Worm (Caenorhabditis elegans): ENCODE data around the gene ctsa-1.2.

Gene ctsa-1.2

ce11 chrII:11732513-11732912 lies 6.6 kb upstream of the ctsa-1.2 start, which contains the start of gene F13D12.8 (continued):
- TF ChIP-seq nhr-11 (tag; optimal IDR thresholded peaks at IDR 0.05) (no peak), mef-2 (tag; optimal IDR thresholded peaks at IDR 0.05) (no peak), snpc-4 (tag; optimal IDR thresholded peaks at IDR 0.05) (peak; percentile 36)

ce11 chrII:11733850-11734249 lies 5.3 kb upstream of the ctsa-1.2 start:
- TF ChIP-seq nhr-85 (tag) (peak; percentile 29), lin-14 (GFP tag; optimal IDR thresholded peaks at IDR 0.05) (peak; percentile 44), nhr-237 (tag; optimal IDR thresholded peaks at IDR 0.05) (no peak)

- TF ChIP-seq ces-1 (GFP tag; optimal IDR thresholded peaks at IDR 0.05) (no peak), snu-23 (GFP tag; optimal IDR thresholded peaks at IDR 0.05) (peak; percentile 79), tbx-2 (tag; optimal IDR thresholded peaks at IDR 0.05) (peak; percentile 57), tlp-1 (tag; optimal IDR thresholded peaks at IDR 0.05) (no peak), C04F5.9 (tag; optimal IDR thresholded peaks at IDR 0.05) (no peak), lin-14 (GFP tag; optimal IDR thresholded peaks at IDR 0.05) (peak; percentile 88), mef-2 (tag; optimal IDR thresholded peaks at IDR 0.05) (no peak), grh-1 (GFP tag; IDR thresholded peaks at IDR 0.05) (peak; percentile 96), ceh-90 (tag; optimal IDR thresholded peaks at IDR 0.05) (no peak), snpc-4 (tag; optimal IDR thresholded peaks at IDR 0.05) (no peak), sptf-1 (tag; optimal IDR thresholded peaks at IDR 0.05) (no peak), swsn-7 (tag; optimal IDR thresholded peaks at IDR 0.05) (peak; percentile 22), ets-5 (GFP tag; IDR thresholded peaks at IDR 0.05) (no peak), nhr-28 (tag; optimal IDR thresholded peaks at IDR 0.05) (no peak), Y116A8C.19 (tag; optimal IDR thresholded peaks at IDR 0.05; ENCODE audit: borderline replicate concordance) (no peak), nhr-84 (tag; optimal IDR thresholded peaks at IDR 0.05) (no peak), skn-1 (tag; optimal IDR thresholded peaks at IDR 0.05) (peak; percentile 24), ztf-4 (tag; optimal IDR thresholded peaks at IDR 0.05) (peak; percentile 69), nhr-12 (tag; optimal IDR thresholded peaks at IDR 0.05) (no peak), unc-30 (tag; optimal IDR thresholded peaks at IDR 0.05) (no peak), nhr-71 (tag; optimal IDR thresholded peaks at IDR 0.05) (peak; percentile 74), hlh-17 (GFP tag; optimal IDR thresholded peaks at IDR 0.05; ENCODE audit: borderline replicate concordance) (no peak), nhr-47 (tag; optimal IDR thresholded peaks at IDR 0.05) (peak; percentile 16), elt-2 (tag; optimal IDR thresholded peaks at IDR 0.05) (no peak), mab-9 (GFP tag; IDR thresholded peaks at IDR 0.05) (no peak), hpl-2 (GFP tag; optimal IDR thresholded peaks at IDR 0.05) (no peak), ceh-63 (GFP tag; optimal IDR thresholded peaks at IDR 0.05) (no peak), lin-13 (GFP tag; optimal IDR thresholded peaks at IDR 0.05) (no peak), fkh-4 (tag; optimal IDR thresholded peaks at IDR 0.05; ENCODE audit: borderline replicate concordance) (no peak), nhr-20 (tag; optimal IDR thresholded peaks at IDR 0.05) (peak; percentile 74), C34B4.2 (tag; optimal IDR thresholded peaks at IDR 0.05) (no peak), nhr-90 (tag; optimal IDR thresholded peaks at IDR 0.05; ENCODE audit: poor library complexity) (peak; percentile 62), elt-3 (tag; optimal IDR thresholded peaks at IDR 0.05) (peak in 4 of 6 experiments; percentile 9 to 75 (median 52)), pax-3 (tag; optimal IDR thresholded peaks at IDR 0.05) (no peak), lin-15B (tag; optimal IDR thresholded peaks at IDR 0.05) (no peak), unc-62 (GFP tag; optimal IDR thresholded peaks at IDR 0.05) (no peak), pqm-1 (tag; optimal IDR thresholded peaks at IDR 0.05) (no peak), lin-39 (tag; optimal IDR thresholded peaks at IDR 0.05) (no peak), isw-1 (GFP tag; IDR thresholded peaks at IDR 0.05) (no peak), alr-1 (tag; optimal IDR thresholded peaks at IDR 0.05; ENCODE audit: borderline replicate concordance) (no peak), pag-3 (tag; optimal IDR thresholded peaks at IDR 0.05; ENCODE audit: borderline replicate concordance, insufficient read depth) (no peak), rnt-1 (tag; optimal IDR thresholded peaks at IDR 0.05) (peak; percentile 20), jun-1 (tag; optimal IDR thresholded peaks at IDR 0.05) (no peak), fkh-10 (GFP tag; optimal IDR thresholded peaks at IDR 0.05) (no peak), nhr-19 (GFP tag; conservative IDR thresholded peaks at IDR 0.05) (peak; percentile 41; the same call in 1 of the 2 replicates), nhr-11 (tag; optimal IDR thresholded peaks at IDR 0.05) (no peak)
Measured at ce11 chrII:11737347-11737746, 1.8 kb upstream of the ctsa-1.2 start.

Measured in whole organism, L1 larva.